Fruit fly (Drosophila melanogaster) whole organism, embryonic: Measurements from ENCODE around the gene CG32189.

ENCODE experiments used
- Awh ChIP-seq: fragments of 200-800 bp; sonication (Bioruptor generic); IDR thresholded peaks from 2 replicates; pipeline ENCODE4, ENCODE4 v1.3.6; 2022; ENCODE audit warnings: missing biosample characterization, missing genetic modification characterization
- CG12769 ChIP-seq: fragments of 200-800 bp; sonication (Bioruptor generic); optimal IDR thresholded peaks from 2 replicates; lab custom pipeline; 2019; ENCODE audit warnings: missing biosample characterization, mild to moderate bottlenecking, missing genetic modification characterization, moderate library complexity
- CG1792 ChIP-seq: fragments of 200-800 bp; sonication (Bioruptor generic); optimal IDR thresholded peaks from 2 replicates; lab custom pipeline; 2016; ENCODE audit warnings: missing biosample characterization, missing genetic modification characterization
- CG32532 ChIP-seq: fragments of 200-800 bp; sonication (Bioruptor generic); IDR thresholded peaks from 2 replicates; pipeline ENCODE4 v1.3.6; 2022; ENCODE audit warnings: missing biosample characterization, missing genetic modification characterization
- CG6683 ChIP-seq: fragments of 200-800 bp; sonication (Bioruptor generic); optimal IDR thresholded peaks from 2 replicates; lab custom pipeline; 2017; ENCODE audit warnings: missing biosample characterization, mild to moderate bottlenecking, missing genetic modification characterization, missing genetic modification reagents
- CG9727 ChIP-seq: fragments of 200-800 bp; sonication (Bioruptor generic); optimal IDR thresholded peaks from 3 replicates; lab custom pipeline; 2017; ENCODE audit warnings: missing biosample characterization, mild to moderate bottlenecking, missing genetic modification characterization
- Rfx ChIP-seq: fragments of 200-800 bp; sonication (Bioruptor generic); IDR thresholded peaks from 2 replicates; pipeline ENCODE4 v1.3.6; 2022; ENCODE audit warnings: missing biosample characterization, missing genetic modification characterization
- btn ChIP-seq: fragments of 200-800 bp; sonication (Bioruptor generic); optimal IDR thresholded peaks from 2 replicates; lab custom pipeline; 2016; ENCODE audit warnings: missing biosample characterization, missing genetic modification characterization
- fd3F ChIP-seq: fragments of 200-800 bp; sonication (Bioruptor generic); optimal IDR thresholded peaks from 2 replicates; lab custom pipeline; 2018; ENCODE audit warnings: missing biosample characterization, mild to moderate bottlenecking, missing genetic modification characterization, moderate library complexity
- sc ChIP-seq, 3 experiments: fragments of >200 bp in 2 of 3; fragments of 200-800 bp in 1 of 3; sonication (Bioruptor generic) in 1 of 3; optimal IDR thresholded peaks; 2 replicates in 2 of 3; 3 replicates in 1 of 3; lab custom pipeline; 2017; ENCODE audit warnings: mild to moderate bottlenecking in 1 of 3, missing biosample characterization in 1 of 3, missing genetic modification characterization in 1 of 3, missing genetic modification reagents in 1 of 3
- zfh1 ChIP-seq: fragments of 200-800 bp; sonication (Bioruptor generic); IDR thresholded peaks from 3 replicates; pipeline ENCODE4 v1.3.6; 2022; ENCODE audit warnings: missing biosample characterization, missing genetic modification characterization

DNA sequence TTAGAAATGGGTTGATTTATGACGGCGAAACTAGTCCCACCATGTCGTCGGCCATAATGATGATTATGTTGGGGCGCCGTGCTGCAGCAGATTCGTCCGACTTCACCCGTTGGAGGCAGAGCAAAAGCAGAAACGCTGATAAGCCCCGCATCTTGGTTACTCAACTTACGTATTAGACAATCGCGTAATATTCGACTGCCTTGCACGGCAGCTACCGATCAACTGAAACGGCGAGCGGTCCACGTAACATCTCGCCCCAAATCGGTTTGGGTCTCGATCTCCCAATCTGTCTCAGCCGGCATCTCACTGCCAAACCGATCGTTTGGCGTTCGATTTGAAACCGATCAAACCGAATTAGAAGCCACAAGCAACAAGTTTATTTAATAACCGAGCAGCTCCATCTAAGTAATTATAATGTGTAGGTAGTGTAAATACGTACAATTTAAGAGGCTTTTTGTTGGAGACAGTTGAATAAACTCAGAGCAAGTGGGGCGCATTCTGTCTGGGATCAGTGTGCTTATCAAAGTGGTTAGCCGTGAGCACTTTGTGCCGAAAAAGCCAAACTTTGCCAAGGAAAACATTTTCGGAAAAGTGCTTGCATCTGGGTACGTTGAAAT is 26.3 kb downstream of the CG32189 start, which contains the start of gene CG32191:
- TF ChIP-seq fd3F (GFP tag; lab: Kevin White, UChicago): no peak
- TF ChIP-seq Awh (GFP tag; lab: Robert Waterston, UW): no peak
- TF ChIP-seq CG12769 (tag; lab: Kevin White, UChicago): no peak
- no peak for TF ChIP-seq CG6683 (GFP tag; lab: Kevin White, UChicago)
- TF ChIP-seq zfh1: no peak
- TF ChIP-seq CG1792: no peak
- no peak for TF ChIP-seq btn (GFP tag; lab: Kevin White, UChicago)
- no peak for TF ChIP-seq CG9727 (GFP tag; lab: Kevin White, UChicago)
- TF ChIP-seq sc (optimal IDR thresholded peaks at IDR 0.05; lab: Kevin White, UChicago): no peak
- no peak for TF ChIP-seq sc (GFP tag; optimal IDR thresholded peaks at IDR 0.05; lab: Kevin White, UChicago)
- 0 out of 2 replicates have a peak, but pooled peaks have one; percentile 23 for TF ChIP-seq CG32532
- peak; percentile 18; the same call in 1 of the 2 replicates for TF ChIP-seq Rfx (GFP tag; lab: Robert Waterston, UW)
